Fruit fly (Drosophila melanogaster) S2 (cell line): ENCODE measurements around the gene Bub1.

Source experiments
- CG8478 ChIP-seq: fragments of >200 bp; optimal IDR thresholded peaks from 2 replicates; lab custom pipeline; 2018
- CTCF ChIP-seq, 2 experiments: fragments of >200 bp; optimal IDR thresholded peaks; 2 replicates each; lab custom pipeline; 2018

- TF ChIP-seq CG8478 (no peak), CTCF (optimal IDR thresholded peaks at IDR 0.05; lab: Kevin White, UChicago) (no peak)
Measured at dm6 chr2L:5229239-5229638, 49.4 kb upstream of the Bub1 start.
